Worm (Caenorhabditis elegans) whole organism, L3 larva: ENCODE measurements around the gene sri-61.

Experiments used
- R02D3.7 ChIP-seq: fragments of 150-350 bp; optimal IDR thresholded peaks from 2 replicates; lab custom pipeline; 2014; ENCODE audit warnings: missing biosample characterization, missing genetic modification characterization
- ZK546.5 ChIP-seq: sonication (generic microtip); optimal IDR thresholded peaks from 2 replicates; lab custom pipeline; 2017; ENCODE audit warnings: missing biosample characterization, missing genetic modification characterization
- aly-2 ChIP-seq: fragments of 150-350 bp; optimal IDR thresholded peaks from 2 replicates; lab custom pipeline; 2014; ENCODE audit warnings: missing biosample characterization, missing genetic modification characterization
- ama-1 ChIP-seq: fragments of 150-350 bp; optimal IDR thresholded peaks from 2 replicates; lab custom pipeline; 2018
- ceh-16 ChIP-seq: sonication (generic microtip); optimal IDR thresholded peaks from 2 replicates; lab custom pipeline; 2017; ENCODE audit warnings: missing biosample characterization, missing genetic modification characterization
- ceh-28 ChIP-seq: fragments of 150-350 bp; optimal IDR thresholded peaks from 2 replicates; lab custom pipeline; 2014; ENCODE audit warnings: missing biosample characterization, missing genetic modification reagents, missing genetic modification characterization
- ceh-82 ChIP-seq: fragments of 150-350 bp; optimal IDR thresholded peaks from 2 replicates; lab custom pipeline; 2014; ENCODE audit warnings: missing biosample characterization, missing genetic modification characterization
- daf-12 ChIP-seq: fragments of 150-350 bp; optimal IDR thresholded peaks from 2 replicates; lab custom pipeline; 2014; ENCODE audit warnings: missing biosample characterization, missing genetic modification reagents, missing genetic modification characterization
- elt-2 ChIP-seq: sonication (generic microtip); optimal IDR thresholded peaks from 2 replicates; lab custom pipeline; 2016; ENCODE audit warnings: missing genetic modification reagents, mild to moderate bottlenecking, missing genetic modification characterization, missing compliant biosample characterization
- elt-3 ChIP-seq, 3 experiments: fragments of 150-350 bp in 1 of 3; sonication (generic microtip) in 2 of 3; optimal IDR thresholded peaks; 2 replicates in 2 of 3; 4 replicates in 1 of 3; lab custom pipeline; 2014 to 2017; ENCODE audit warnings: missing biosample characterization in 3 of 3, missing genetic modification characterization in 3 of 3
- eor-1 ChIP-seq, 2 experiments: fragments of 150-350 bp; optimal IDR thresholded peaks; 2 replicates each; lab custom pipeline; 2014 to 2018; ENCODE audit warnings: missing biosample characterization in 2 of 2, missing genetic modification characterization in 2 of 2
- fkh-2 ChIP-seq: fragments of 150-350 bp; optimal IDR thresholded peaks from 2 replicates; lab custom pipeline; 2014; ENCODE audit warnings: missing biosample characterization, missing genetic modification reagents, missing genetic modification characterization
- fos-1 ChIP-seq: fragments of 150-350 bp; optimal IDR thresholded peaks from 2 replicates; lab custom pipeline; 2014; ENCODE audit warnings: missing biosample characterization, missing genetic modification characterization
- hmg-11 ChIP-seq: sonication (generic microtip); optimal IDR thresholded peaks from 2 replicates; lab custom pipeline; 2016; ENCODE audit warnings: missing genetic modification characterization, missing compliant biosample characterization
- jun-1 ChIP-seq: fragments of 150-350 bp; optimal IDR thresholded peaks from 2 replicates; lab custom pipeline; 2014; ENCODE audit warnings: missing biosample characterization, missing genetic modification reagents, missing genetic modification characterization
- lin-15B ChIP-seq: fragments of 150-350 bp; optimal IDR thresholded peaks from 2 replicates; lab custom pipeline; 2014; ENCODE audit warnings: missing biosample characterization, missing genetic modification characterization
- lin-39 ChIP-seq: fragments of 150-350 bp; optimal IDR thresholded peaks from 2 replicates; lab custom pipeline; 2018; ENCODE audit warnings: missing biosample characterization, missing genetic modification reagents, missing genetic modification characterization
- lsy-12 ChIP-seq: sonication (generic microtip); optimal IDR thresholded peaks from 2 replicates; lab custom pipeline; 2016; ENCODE audit warnings: mild to moderate bottlenecking, missing genetic modification characterization, missing compliant biosample characterization
- mdl-1 ChIP-seq: fragments of 150-350 bp; optimal IDR thresholded peaks from 2 replicates; lab custom pipeline; 2014; ENCODE audit warnings: missing biosample characterization, missing genetic modification characterization
- mml-1 ChIP-seq: fragments of 150-350 bp; sonication (generic microtip); optimal IDR thresholded peaks from 3 replicates; lab custom pipeline; 2014; ENCODE audit warnings: missing biosample characterization, missing genetic modification characterization
- nfya-1 ChIP-seq: sonication (generic microtip); optimal IDR thresholded peaks from 2 replicates; lab custom pipeline; 2017; ENCODE audit warnings: missing genetic modification characterization, mild to moderate bottlenecking, missing compliant biosample characterization, antibody characterized with exemption, moderate library complexity; ENCODE audit not compliant: insufficient read depth
- nhr-11 ChIP-seq: fragments of 150-350 bp; optimal IDR thresholded peaks from 2 replicates; lab custom pipeline; 2014; ENCODE audit warnings: missing biosample characterization, missing genetic modification characterization
- nhr-12 ChIP-seq: fragments of 150-350 bp; optimal IDR thresholded peaks from 2 replicates; lab custom pipeline; 2014; ENCODE audit warnings: missing biosample characterization, missing genetic modification characterization
- nhr-23 ChIP-seq: fragments of 150-350 bp; optimal IDR thresholded peaks from 2 replicates; lab custom pipeline; 2014; ENCODE audit warnings: missing biosample characterization, missing genetic modification reagents, missing genetic modification characterization
- nhr-25 ChIP-seq: sonication (generic microtip); optimal IDR thresholded peaks from 2 replicates; lab custom pipeline; 2017; ENCODE audit warnings: missing biosample characterization, missing genetic modification characterization
- nhr-43 ChIP-seq: sonication (generic microtip); optimal IDR thresholded peaks from 2 replicates; lab custom pipeline; 2016; ENCODE audit warnings: mild to moderate bottlenecking, missing genetic modification characterization, missing compliant biosample characterization; ENCODE audit not compliant: poor library complexity, severe bottlenecking
- nhr-67 ChIP-seq: fragments of 150-350 bp; optimal IDR thresholded peaks from 2 replicates; lab custom pipeline; 2014; ENCODE audit warnings: missing biosample characterization, missing genetic modification characterization
- nhr-76 ChIP-seq: fragments of 150-350 bp; sonication (generic microtip); optimal IDR thresholded peaks from 5 replicates; lab custom pipeline; 2014; ENCODE audit warnings: missing biosample characterization, missing genetic modification characterization
- pha-4 ChIP-seq: fragments of 150-350 bp; optimal IDR thresholded peaks from 2 replicates; lab custom pipeline; 2014; ENCODE audit warnings: missing biosample characterization, missing genetic modification reagents, missing genetic modification characterization
- pqm-1 ChIP-seq: fragments of 150-350 bp; optimal IDR thresholded peaks from 2 replicates; lab custom pipeline; 2017; ENCODE audit warnings: missing biosample characterization, missing genetic modification characterization, inconsistent platforms
- sea-2 ChIP-seq: fragments of 150-350 bp; sonication (generic microtip); optimal IDR thresholded peaks from 4 replicates; lab custom pipeline; 2014; ENCODE audit warnings: missing biosample characterization, missing genetic modification reagents, missing genetic modification characterization
- skn-1 ChIP-seq: fragments of 150-350 bp; optimal IDR thresholded peaks from 2 replicates; lab custom pipeline; 2014; ENCODE audit warnings: missing biosample characterization, missing genetic modification characterization
- snpc-4 ChIP-seq: fragments of 150-350 bp; optimal IDR thresholded peaks from 2 replicates; lab custom pipeline; 2014; ENCODE audit warnings: missing biosample characterization, missing genetic modification characterization
- tbx-2 ChIP-seq: sonication (generic microtip); optimal IDR thresholded peaks from 2 replicates; lab custom pipeline; 2016; ENCODE audit warnings: mild to moderate bottlenecking, missing genetic modification characterization, missing compliant biosample characterization
- unc-39 ChIP-seq: sonication (generic microtip); optimal IDR thresholded peaks from 4 replicates; lab custom pipeline; 2017; ENCODE audit warnings: missing biosample characterization, missing genetic modification characterization
- unc-62 ChIP-seq: fragments of 150-350 bp; sonication (generic microtip); optimal IDR thresholded peaks from 4 replicates; lab custom pipeline; 2014; ENCODE audit warnings: missing biosample characterization, missing genetic modification reagents, missing genetic modification characterization
- ztf-11 ChIP-seq: fragments of 150-350 bp; optimal IDR thresholded peaks from 2 replicates; lab custom pipeline; 2014; ENCODE audit warnings: missing biosample characterization, missing genetic modification characterization
- ztf-4 ChIP-seq: fragments of 150-350 bp; optimal IDR thresholded peaks from 2 replicates; lab custom pipeline; 2014; ENCODE audit warnings: missing biosample characterization, missing genetic modification characterization

Gene sri-61

DNA sequence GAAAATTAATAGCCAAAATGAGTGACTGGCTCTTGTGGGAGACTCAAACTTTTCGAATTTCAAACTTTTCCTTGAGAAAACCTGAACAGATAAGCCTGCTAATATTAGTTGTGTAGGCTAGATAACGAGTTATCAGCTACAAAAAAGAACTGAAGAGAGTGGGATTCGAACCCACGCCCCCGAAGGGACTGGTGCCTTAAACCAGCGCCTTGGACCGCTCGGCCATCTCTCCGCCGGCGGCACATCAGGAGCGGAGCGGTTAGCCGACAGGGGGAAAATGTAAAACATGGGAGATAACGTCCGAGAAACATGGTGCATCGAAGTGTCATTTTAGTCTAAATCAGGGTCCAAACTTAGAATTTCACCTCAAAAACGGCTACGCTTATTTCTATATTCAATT lies 35.5 kb upstream of the sri-61 start:
- no peak for TF ChIP-seq lin-39
- no peak for TF ChIP-seq pqm-1 (tag; lab: Kevin White, UChicago)
- TF ChIP-seq nhr-25 (tag; lab: Kevin White, UChicago) = no peak
- TF ChIP-seq fkh-2 = no peak
- no peak for TF ChIP-seq eor-1 (tag; optimal IDR thresholded peaks at IDR 0.05; lab: Kevin White, UChicago)
- no peak for TF ChIP-seq skn-1
- TF ChIP-seq ceh-16 = no peak
- TF ChIP-seq R02D3.7 = no peak
- TF ChIP-seq ZK546.5 (tag; lab: Kevin White, UChicago) = no peak
- no peak for TF ChIP-seq unc-39 (tag; lab: Kevin White, UChicago)
- TF ChIP-seq mml-1 = no peak
- no peak for TF ChIP-seq ztf-11 (tag; lab: Kevin White, UChicago)
- TF ChIP-seq ceh-82 (tag; lab: Kevin White, UChicago) = no peak
- TF ChIP-seq nfya-1 (tag; lab: Kevin White, UChicago) = no peak
- TF ChIP-seq mdl-1 (tag; lab: Kevin White, UChicago) = no peak
- TF ChIP-seq nhr-76 (tag; lab: Kevin White, UChicago) = no peak
- TF ChIP-seq elt-2 (tag; lab: Kevin White, UChicago) = no peak
- TF ChIP-seq nhr-23 = no peak
- TF ChIP-seq aly-2 = no peak
- no peak for TF ChIP-seq daf-12

DNA sequence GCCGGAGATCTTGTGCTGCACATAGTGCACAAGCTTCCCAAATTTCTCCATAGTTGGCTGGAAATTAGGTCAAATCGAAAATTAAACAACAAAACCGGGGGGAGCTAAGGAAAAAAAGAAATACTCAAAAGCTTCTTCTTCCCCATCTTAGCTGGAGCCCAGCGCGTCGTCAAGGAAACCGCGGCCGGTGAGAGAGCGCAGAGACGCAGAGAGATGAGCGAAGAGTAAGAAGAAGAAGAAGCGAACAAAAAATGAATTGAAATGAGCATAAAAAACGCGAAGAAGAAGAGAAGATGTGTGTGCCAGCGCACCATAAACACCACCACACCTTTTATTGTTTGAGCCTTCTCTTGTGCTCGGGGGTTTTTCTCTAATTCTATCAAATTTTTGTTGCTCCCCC lies 35.1 kb upstream of the sri-61 start, which contains the start of gene wdr-31:
Gene wdr-31, minus strand, starts transcription at position 101 of the 400 bp plus-strand sequence.
- no peak for TF ChIP-seq ceh-28 (tag; lab: Kevin White, UChicago)
- no peak for TF ChIP-seq jun-1
- no peak for TF ChIP-seq ZK546.5 (tag; lab: Kevin White, UChicago)
- TF ChIP-seq lsy-12 = no peak
- TF ChIP-seq unc-39 (tag; lab: Kevin White, UChicago) = no peak
- no peak for TF ChIP-seq nhr-23
- TF ChIP-seq fos-1 (tag; lab: Kevin White, UChicago) = no peak
- no peak for TF ChIP-seq unc-62 (GFP tag; lab: Kevin White, UChicago)
- TF ChIP-seq nfya-1 (tag; lab: Kevin White, UChicago) = no peak
- no peak for TF ChIP-seq ceh-82 (tag; lab: Kevin White, UChicago)
- no peak for TF ChIP-seq elt-3 (tag; optimal IDR thresholded peaks at IDR 0.05; lab: Kevin White, UChicago)
- TF ChIP-seq mdl-1 (tag; lab: Kevin White, UChicago) = no peak
- no peak for TF ChIP-seq snpc-4 (tag; lab: Kevin White, UChicago)

DNA sequence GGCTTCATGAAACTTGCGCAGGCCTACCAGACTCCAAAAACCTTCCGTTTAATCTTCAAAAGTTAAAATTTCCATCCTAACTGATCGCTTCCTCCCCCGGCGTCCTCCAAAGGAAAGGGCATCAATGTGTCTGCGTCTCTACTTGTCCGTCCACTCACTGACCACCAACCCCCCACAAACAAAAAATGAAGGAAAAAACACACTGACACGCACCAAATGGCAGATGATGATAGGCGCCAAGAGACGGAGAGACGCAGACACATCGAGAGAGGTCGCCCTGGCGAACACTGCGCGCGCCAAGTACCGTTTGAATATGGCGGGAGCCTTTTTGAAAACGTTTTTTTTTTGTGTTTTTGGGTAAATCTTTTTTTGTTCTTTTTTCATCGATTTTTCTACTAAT lies 34.6 kb upstream of the sri-61 start:
- TF ChIP-seq aly-2 (no peak), ama-1 (no peak), nhr-23 (peak; percentile 20), nhr-67 (tag; lab: Kevin White, UChicago) (no peak), tbx-2 (no peak), lin-39 (peak; percentile 61), mml-1 (no peak), nhr-25 (tag; lab: Kevin White, UChicago) (peak; percentile 32), nhr-12 (tag; lab: Kevin White, UChicago) (no peak), pha-4 (tag; lab: Kevin White, UChicago) (no peak), hmg-11 (tag; lab: Kevin White, UChicago) (peak; percentile 40), lin-15B (tag; lab: Kevin White, UChicago) (no peak), sea-2 (GFP tag; lab: Kevin White, UChicago) (no peak), jun-1 (peak; percentile 17), ztf-4 (tag; lab: Kevin White, UChicago) (no peak), nfya-1 (tag; lab: Kevin White, UChicago) (peak; percentile 79), nhr-43 (no peak), nhr-11 (tag; lab: Kevin White, UChicago) (no peak), fos-1 (tag; lab: Kevin White, UChicago) (no peak), snpc-4 (tag; lab: Kevin White, UChicago) (peak; percentile 23)

DNA sequence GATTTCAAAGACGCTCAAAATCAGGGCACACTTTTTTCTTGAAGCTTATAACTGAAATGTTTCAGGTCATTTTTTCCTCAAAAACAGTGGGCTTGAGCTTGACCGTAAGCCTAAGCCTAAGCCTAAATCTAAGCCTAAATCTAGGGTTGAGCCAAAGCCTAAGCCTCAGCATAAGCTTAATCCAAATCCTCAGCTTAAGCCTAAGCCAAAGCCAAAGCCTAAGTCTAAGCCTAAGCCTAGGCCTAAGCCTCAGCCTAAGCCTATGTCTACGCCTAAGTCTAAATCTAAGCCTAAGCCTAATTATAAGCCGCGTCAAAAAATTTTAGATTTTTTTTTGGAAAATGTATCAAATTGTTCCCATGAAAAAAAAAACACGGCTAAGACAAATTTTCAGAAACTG lies 34.1 kb upstream of the sri-61 start:
- TF ChIP-seq mdl-1 (tag; lab: Kevin White, UChicago) (no peak), nhr-23 (no peak), skn-1 (no peak), nfya-1 (tag; lab: Kevin White, UChicago) (no peak)
